Worm (Caenorhabditis elegans): ENCODE results near the gene F59E12.1.

Gene F59E12.1

DNA sequence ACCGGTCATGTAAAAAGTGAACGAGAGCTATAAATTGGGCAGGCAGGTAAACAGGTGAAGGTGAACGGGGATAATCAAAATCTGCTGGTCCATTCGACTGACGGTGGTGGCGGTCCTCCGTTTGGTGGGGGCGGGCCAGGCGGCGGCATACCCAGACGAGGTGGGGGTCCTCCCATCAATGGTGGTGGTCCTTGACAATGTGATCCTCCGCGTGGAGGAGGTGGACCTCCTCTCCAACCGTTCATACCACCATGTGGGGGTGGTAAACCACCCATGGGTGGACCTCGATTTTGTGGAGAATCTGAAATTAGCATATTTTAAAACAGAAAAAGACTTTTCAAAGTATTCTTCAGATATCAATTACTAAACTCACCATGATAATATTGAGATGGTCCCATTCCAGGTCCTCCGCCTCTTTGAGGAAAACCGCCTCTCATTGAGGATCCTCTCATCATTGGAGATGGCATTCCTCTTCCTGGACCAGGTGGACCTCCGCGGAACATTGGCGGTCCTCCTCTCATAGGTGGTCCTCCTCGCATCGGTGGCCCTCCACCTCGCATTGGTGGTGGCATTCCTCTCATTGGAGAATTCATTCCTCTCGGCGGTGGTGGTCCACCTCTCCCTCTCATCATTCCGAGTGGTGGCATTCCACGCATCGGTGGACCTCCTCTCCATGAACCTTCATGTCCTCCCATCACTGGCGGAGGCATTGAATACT lies 13.8 kb upstream of the F59E12.1 start:
- TF ChIP-seq tab-1 (GFP tag; IDR thresholded peaks at IDR 0.05) (no peak), klf-2 (GFP tag; conservative IDR thresholded peaks at IDR 0.05) (no peak), cog-1 (tag; optimal IDR thresholded peaks at IDR 0.05) (no peak), flt-1 (GFP tag; IDR thresholded peaks at IDR 0.05) (no peak), ztf-23 (GFP tag; IDR thresholded peaks at IDR 0.05) (no peak), ztf-29 (GFP tag; IDR thresholded peaks at IDR 0.05) (no peak), T22C8.4 (GFP tag; IDR thresholded peaks at IDR 0.05) (no peak), med-1 (GFP tag; optimal IDR thresholded peaks at IDR 0.05; ENCODE audit: insufficient read depth) (no peak), ref-1 (GFP tag; conservative IDR thresholded peaks at IDR 0.05) (no peak)

DNA sequence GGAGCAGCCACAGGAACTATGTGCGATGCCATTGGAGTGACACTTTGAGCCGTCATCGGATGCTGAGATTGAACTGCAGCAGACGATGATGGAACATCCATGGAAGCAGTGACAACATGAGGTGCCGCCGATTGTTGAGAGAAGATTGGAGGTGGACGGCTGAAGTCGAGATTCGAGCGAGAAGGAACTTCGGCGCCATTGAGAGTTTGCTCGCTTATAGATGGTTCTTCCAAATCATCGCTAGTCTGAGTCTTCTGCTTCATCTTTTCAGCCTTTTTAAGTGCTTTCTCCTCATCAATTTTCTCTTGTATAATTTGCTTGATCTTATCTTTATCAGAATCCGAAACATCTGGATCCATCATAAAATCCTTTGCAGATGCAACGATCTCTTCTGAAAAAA lies 12.2 kb upstream of the F59E12.1 start:
- no peak for TF ChIP-seq klf-2 (GFP tag; conservative IDR thresholded peaks at IDR 0.05)
- no peak for TF ChIP-seq ztf-29 (GFP tag; IDR thresholded peaks at IDR 0.05)
- no peak for TF ChIP-seq tab-1 (GFP tag; IDR thresholded peaks at IDR 0.05)
- no peak for TF ChIP-seq flt-1 (GFP tag; IDR thresholded peaks at IDR 0.05)
- no peak for TF ChIP-seq ref-1 (GFP tag; conservative IDR thresholded peaks at IDR 0.05)
- TF ChIP-seq ztf-23 (GFP tag; IDR thresholded peaks at IDR 0.05): no peak
- no peak for TF ChIP-seq cog-1 (tag; optimal IDR thresholded peaks at IDR 0.05)
- no peak for TF ChIP-seq med-1 (GFP tag; optimal IDR thresholded peaks at IDR 0.05; ENCODE audit: insufficient read depth)
- no peak for TF ChIP-seq T22C8.4 (GFP tag; IDR thresholded peaks at IDR 0.05)

DNA sequence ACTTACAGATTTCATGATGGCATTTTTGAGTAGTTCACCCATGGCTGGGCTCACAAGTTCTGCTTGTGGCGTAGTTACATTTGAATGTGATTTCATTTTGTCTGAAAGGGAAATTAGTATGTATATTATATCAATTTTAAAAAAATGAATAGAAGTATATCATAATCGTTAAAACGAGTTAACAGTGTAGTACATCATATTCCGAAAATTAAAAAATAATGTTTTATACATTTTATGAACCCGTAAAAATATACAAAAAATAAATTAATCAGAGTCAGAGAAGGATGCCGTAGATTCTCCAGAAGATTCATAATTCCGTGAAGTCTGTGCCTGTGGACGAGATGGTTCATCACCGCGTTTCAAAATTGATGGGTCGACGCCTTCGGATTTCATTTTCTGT lies 7.4 kb upstream of the F59E12.1 start, which contains the start of gene F59E12.9:
Gene F59E12.9 (minus strand): TSS at position 101 of the 400 bp plus-strand sequence.
- TF ChIP-seq cog-1 (tag; optimal IDR thresholded peaks at IDR 0.05): no peak
- no peak for TF ChIP-seq ztf-23 (GFP tag; IDR thresholded peaks at IDR 0.05)
- TF ChIP-seq flt-1 (GFP tag; IDR thresholded peaks at IDR 0.05): no peak
- TF ChIP-seq T22C8.4 (GFP tag; IDR thresholded peaks at IDR 0.05): no peak
- no peak for TF ChIP-seq ref-1 (GFP tag; conservative IDR thresholded peaks at IDR 0.05)

- TF ChIP-seq flt-1 (GFP tag; IDR thresholded peaks at IDR 0.05): no peak
- no peak for TF ChIP-seq ztf-23 (GFP tag; IDR thresholded peaks at IDR 0.05)
- TF ChIP-seq tab-1 (GFP tag; IDR thresholded peaks at IDR 0.05): no peak
- TF ChIP-seq ref-1 (GFP tag; conservative IDR thresholded peaks at IDR 0.05): no peak
- TF ChIP-seq klf-2 (GFP tag; conservative IDR thresholded peaks at IDR 0.05): no peak
- no peak for TF ChIP-seq cog-1 (tag; optimal IDR thresholded peaks at IDR 0.05)
- no peak for TF ChIP-seq ztf-29 (GFP tag; IDR thresholded peaks at IDR 0.05)
- TF ChIP-seq T22C8.4 (GFP tag; IDR thresholded peaks at IDR 0.05): no peak
- TF ChIP-seq med-1 (GFP tag; optimal IDR thresholded peaks at IDR 0.05; ENCODE audit: insufficient read depth): no peak
Measured at ce11 chrII:5648272-5648671, 6.0 kb upstream of the F59E12.1 start, which contains the start of gene ddl-1. TSS of gene ddl-1 (minus strand) at chrII:5648372.

- TF ChIP-seq flt-1 (GFP tag; IDR thresholded peaks at IDR 0.05): no peak
Measured at ce11 chrII:5649236-5650004, 4.9 kb upstream of the F59E12.1 start, which contains the start of the genes sam-4, F59E12.17 and zyg-1. TSS of gene sam-4 (minus strand) at chrII:5649286. TSS of gene F59E12.17 (minus strand) at chrII:5649470. TSS of gene zyg-1 (plus strand) at chrII:5649748.

DNA sequence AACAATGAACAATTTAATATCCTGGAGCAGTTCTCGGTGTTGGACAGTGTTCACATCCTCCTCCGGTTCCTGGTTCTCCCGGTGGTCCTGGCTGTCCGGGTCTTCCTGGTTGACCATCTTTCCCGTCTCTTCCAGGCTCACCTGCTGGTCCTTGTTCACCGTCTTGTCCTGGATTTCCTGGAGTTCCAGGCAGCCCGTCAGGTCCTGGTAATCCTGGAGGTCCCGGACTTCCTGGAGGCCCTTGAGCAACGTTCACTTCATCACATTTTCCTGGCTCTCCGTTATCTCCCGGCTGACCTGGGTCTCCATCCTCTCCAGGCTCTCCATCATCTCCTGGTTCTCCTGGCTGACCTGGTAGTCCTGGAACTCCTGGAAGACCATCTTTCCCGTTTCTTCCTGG lies 2.9 kb upstream of the F59E12.1 start:
- TF ChIP-seq klf-2 (GFP tag; conservative IDR thresholded peaks at IDR 0.05) (no peak), ztf-23 (GFP tag; IDR thresholded peaks at IDR 0.05) (no peak), med-1 (GFP tag; optimal IDR thresholded peaks at IDR 0.05; ENCODE audit: insufficient read depth) (no peak), ref-1 (GFP tag; conservative IDR thresholded peaks at IDR 0.05) (no peak), tab-1 (GFP tag; IDR thresholded peaks at IDR 0.05) (no peak), cog-1 (tag; optimal IDR thresholded peaks at IDR 0.05) (no peak), flt-1 (GFP tag; IDR thresholded peaks at IDR 0.05) (no peak)

DNA sequence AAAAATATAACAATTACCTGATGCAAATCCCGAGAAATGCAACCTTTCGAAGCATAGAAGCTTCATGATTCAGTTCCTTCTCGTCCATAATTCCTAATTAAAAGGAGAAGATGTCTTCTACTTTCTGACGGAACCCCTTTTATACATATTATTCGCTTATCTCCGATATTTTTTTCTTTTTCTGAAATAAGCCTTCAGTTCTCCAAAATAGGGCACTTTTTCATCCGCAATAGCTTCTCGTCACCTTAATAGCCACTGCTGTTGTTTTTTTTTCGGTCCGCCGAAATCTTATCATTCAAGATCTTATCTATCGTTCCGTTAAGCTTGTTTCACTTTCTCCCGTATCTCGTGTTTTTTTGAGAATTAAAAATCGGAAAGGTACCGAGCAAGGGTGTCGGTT lies 2.0 kb upstream of the F59E12.1 start, which contains the start of gene bli-2:
Gene bli-2 (minus strand): TSS at position 101 of the 400 bp plus-strand sequence.
- no peak for TF ChIP-seq med-1 (GFP tag; optimal IDR thresholded peaks at IDR 0.05; ENCODE audit: insufficient read depth)
- TF ChIP-seq klf-2 (GFP tag; conservative IDR thresholded peaks at IDR 0.05): no peak
- TF ChIP-seq tab-1 (GFP tag; IDR thresholded peaks at IDR 0.05): no peak
- TF ChIP-seq flt-1 (GFP tag; IDR thresholded peaks at IDR 0.05): no peak
- TF ChIP-seq ref-1 (GFP tag; conservative IDR thresholded peaks at IDR 0.05): no peak
- no peak for TF ChIP-seq cog-1 (tag; optimal IDR thresholded peaks at IDR 0.05)
- TF ChIP-seq ztf-23 (GFP tag; IDR thresholded peaks at IDR 0.05): no peak
- no peak for TF ChIP-seq T22C8.4 (GFP tag; IDR thresholded peaks at IDR 0.05)
- TF ChIP-seq ztf-29 (GFP tag; IDR thresholded peaks at IDR 0.05): no peak

- TF ChIP-seq tab-1 (GFP tag; IDR thresholded peaks at IDR 0.05): no peak
Measured at ce11 chrII:5659675-5660074, 5.4 kb downstream of the F59E12.1 start, which contains the start of gene fut-3. TSS of gene fut-3 (minus strand) at chrII:5659775.

DNA sequence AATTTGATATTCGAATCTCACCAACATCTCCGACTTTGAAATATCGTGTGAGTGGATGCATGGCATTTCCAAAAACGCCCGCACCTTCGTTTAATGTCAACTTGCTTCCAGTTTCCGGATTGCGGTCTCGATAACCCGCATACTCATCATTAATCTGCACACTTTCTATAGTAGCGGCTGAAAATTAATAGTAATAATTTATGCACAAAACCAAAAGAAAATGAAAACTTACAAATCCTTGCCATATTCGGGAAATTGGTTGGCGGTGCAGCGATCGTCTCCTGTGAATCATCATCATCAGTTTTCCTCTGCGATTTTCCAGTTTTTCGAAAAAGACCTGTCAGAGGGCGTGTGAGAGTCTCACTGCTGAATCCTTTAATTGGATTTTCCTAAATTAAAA lies 5.8 kb downstream of the F59E12.1 start:
- TF ChIP-seq tab-1 (GFP tag; IDR thresholded peaks at IDR 0.05) (no peak), ref-1 (GFP tag; conservative IDR thresholded peaks at IDR 0.05) (no peak)

Data from whole organism, midembryonic.